Worm (Caenorhabditis elegans) whole organism, L3 larva: ENCODE measurements around the gene C33D9.10.
A peak's percentile ranks its signal among the peaks of the same experiment; 100 is the strongest.

ENCODE experiments used
- ZK546.5 ChIP-seq: sonication (generic microtip); optimal IDR thresholded peaks from 2 replicates; lab custom pipeline; 2017; ENCODE audit warnings: missing biosample characterization, missing genetic modification characterization
- aly-2 ChIP-seq: fragments of 150-350 bp; optimal IDR thresholded peaks from 2 replicates; lab custom pipeline; 2014; ENCODE audit warnings: missing biosample characterization, missing genetic modification characterization
- ama-1 ChIP-seq: fragments of 150-350 bp; optimal IDR thresholded peaks from 2 replicates; lab custom pipeline; 2018
- ceh-28 ChIP-seq: fragments of 150-350 bp; optimal IDR thresholded peaks from 2 replicates; lab custom pipeline; 2014; ENCODE audit warnings: missing biosample characterization, missing genetic modification reagents, missing genetic modification characterization
- ceh-82 ChIP-seq: fragments of 150-350 bp; optimal IDR thresholded peaks from 2 replicates; lab custom pipeline; 2014; ENCODE audit warnings: missing biosample characterization, missing genetic modification characterization
- daf-12 ChIP-seq: fragments of 150-350 bp; optimal IDR thresholded peaks from 2 replicates; lab custom pipeline; 2014; ENCODE audit warnings: missing biosample characterization, missing genetic modification reagents, missing genetic modification characterization
- egl-27 ChIP-seq: sonication (generic microtip); optimal IDR thresholded peaks from 4 replicates; lab custom pipeline; 2017; ENCODE audit warnings: missing biosample characterization, missing genetic modification reagents, missing genetic modification characterization
- egl-5 ChIP-seq: fragments of 150-350 bp; optimal IDR thresholded peaks from 2 replicates; lab custom pipeline; 2017; ENCODE audit warnings: missing biosample characterization, missing genetic modification reagents, missing genetic modification characterization, inconsistent platforms
- elt-1 ChIP-seq: fragments of 150-350 bp; optimal IDR thresholded peaks from 2 replicates; lab custom pipeline; 2014; ENCODE audit warnings: missing biosample characterization, missing genetic modification characterization
- elt-2 ChIP-seq: sonication (generic microtip); optimal IDR thresholded peaks from 2 replicates; lab custom pipeline; 2016; ENCODE audit warnings: missing genetic modification reagents, mild to moderate bottlenecking, missing genetic modification characterization, missing compliant biosample characterization
- elt-3 ChIP-seq, 3 experiments: fragments of 150-350 bp in 1 of 3; sonication (generic microtip) in 2 of 3; optimal IDR thresholded peaks; 2 replicates in 2 of 3; 4 replicates in 1 of 3; lab custom pipeline; 2014 to 2017; ENCODE audit warnings: missing biosample characterization in 3 of 3, missing genetic modification characterization in 3 of 3
- eor-1 ChIP-seq, 2 experiments: fragments of 150-350 bp; optimal IDR thresholded peaks; 2 replicates each; lab custom pipeline; 2014 to 2018; ENCODE audit warnings: missing biosample characterization in 2 of 2, missing genetic modification characterization in 2 of 2
- fkh-2 ChIP-seq: fragments of 150-350 bp; optimal IDR thresholded peaks from 2 replicates; lab custom pipeline; 2014; ENCODE audit warnings: missing biosample characterization, missing genetic modification reagents, missing genetic modification characterization
- hmg-11 ChIP-seq: sonication (generic microtip); optimal IDR thresholded peaks from 2 replicates; lab custom pipeline; 2016; ENCODE audit warnings: missing genetic modification characterization, missing compliant biosample characterization
- lsy-12 ChIP-seq: sonication (generic microtip); optimal IDR thresholded peaks from 2 replicates; lab custom pipeline; 2016; ENCODE audit warnings: mild to moderate bottlenecking, missing genetic modification characterization, missing compliant biosample characterization
- mdl-1 ChIP-seq: fragments of 150-350 bp; optimal IDR thresholded peaks from 2 replicates; lab custom pipeline; 2014; ENCODE audit warnings: missing biosample characterization, missing genetic modification characterization
- nfya-1 ChIP-seq: sonication (generic microtip); optimal IDR thresholded peaks from 2 replicates; lab custom pipeline; 2017; ENCODE audit warnings: missing genetic modification characterization, mild to moderate bottlenecking, missing compliant biosample characterization, antibody characterized with exemption, moderate library complexity; ENCODE audit not compliant: insufficient read depth
- nhr-11 ChIP-seq: fragments of 150-350 bp; optimal IDR thresholded peaks from 2 replicates; lab custom pipeline; 2014; ENCODE audit warnings: missing biosample characterization, missing genetic modification characterization
- nhr-12 ChIP-seq: fragments of 150-350 bp; optimal IDR thresholded peaks from 2 replicates; lab custom pipeline; 2014; ENCODE audit warnings: missing biosample characterization, missing genetic modification characterization
- nhr-23 ChIP-seq: fragments of 150-350 bp; optimal IDR thresholded peaks from 2 replicates; lab custom pipeline; 2014; ENCODE audit warnings: missing biosample characterization, missing genetic modification reagents, missing genetic modification characterization
- nhr-25 ChIP-seq: sonication (generic microtip); optimal IDR thresholded peaks from 2 replicates; lab custom pipeline; 2017; ENCODE audit warnings: missing biosample characterization, missing genetic modification characterization
- nhr-28 ChIP-seq: fragments of 150-350 bp; optimal IDR thresholded peaks from 2 replicates; lab custom pipeline; 2014; ENCODE audit warnings: missing biosample characterization, missing genetic modification characterization
- nhr-43 ChIP-seq: sonication (generic microtip); optimal IDR thresholded peaks from 2 replicates; lab custom pipeline; 2016; ENCODE audit warnings: mild to moderate bottlenecking, missing genetic modification characterization, missing compliant biosample characterization; ENCODE audit not compliant: poor library complexity, severe bottlenecking
- nhr-76 ChIP-seq: fragments of 150-350 bp; sonication (generic microtip); optimal IDR thresholded peaks from 5 replicates; lab custom pipeline; 2014; ENCODE audit warnings: missing biosample characterization, missing genetic modification characterization
- pha-4 ChIP-seq: fragments of 150-350 bp; optimal IDR thresholded peaks from 2 replicates; lab custom pipeline; 2014; ENCODE audit warnings: missing biosample characterization, missing genetic modification reagents, missing genetic modification characterization
- pqm-1 ChIP-seq: fragments of 150-350 bp; optimal IDR thresholded peaks from 2 replicates; lab custom pipeline; 2017; ENCODE audit warnings: missing biosample characterization, missing genetic modification characterization, inconsistent platforms
- skn-1 ChIP-seq: fragments of 150-350 bp; optimal IDR thresholded peaks from 2 replicates; lab custom pipeline; 2014; ENCODE audit warnings: missing biosample characterization, missing genetic modification characterization
- snpc-4 ChIP-seq: fragments of 150-350 bp; optimal IDR thresholded peaks from 2 replicates; lab custom pipeline; 2014; ENCODE audit warnings: missing biosample characterization, missing genetic modification characterization
- tbx-2 ChIP-seq: sonication (generic microtip); optimal IDR thresholded peaks from 2 replicates; lab custom pipeline; 2016; ENCODE audit warnings: mild to moderate bottlenecking, missing genetic modification characterization, missing compliant biosample characterization
- zag-1 ChIP-seq: fragments of 150-350 bp; optimal IDR thresholded peaks from 2 replicates; lab custom pipeline; 2014; ENCODE audit warnings: missing biosample characterization, missing genetic modification characterization
- ztf-11 ChIP-seq: fragments of 150-350 bp; optimal IDR thresholded peaks from 2 replicates; lab custom pipeline; 2014; ENCODE audit warnings: missing biosample characterization, missing genetic modification characterization
- ztf-4 ChIP-seq: fragments of 150-350 bp; optimal IDR thresholded peaks from 2 replicates; lab custom pipeline; 2014; ENCODE audit warnings: missing biosample characterization, missing genetic modification characterization

C33D9.10 gene

DNA sequence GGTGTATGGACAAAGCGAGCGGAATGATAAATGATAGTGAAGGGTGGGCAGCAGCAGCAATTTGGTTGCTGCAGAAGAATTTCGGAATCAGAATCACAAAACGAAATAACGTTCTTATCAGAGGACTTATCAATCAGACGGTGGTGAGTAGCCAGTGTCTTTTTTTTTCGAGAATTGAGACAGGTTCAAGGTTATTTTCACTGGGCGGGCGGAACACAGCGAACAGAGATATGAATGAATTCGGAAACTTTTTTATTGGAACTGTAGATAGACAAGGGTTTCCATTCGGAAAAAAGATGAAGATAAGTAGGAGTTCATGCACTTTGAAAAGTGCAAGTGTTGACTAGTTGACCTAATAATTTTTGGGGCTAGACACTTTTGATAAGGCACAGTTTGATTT lies 5.3 kb upstream of the C33D9.10 start (continued):
- TF ChIP-seq nhr-12 (tag; lab: Kevin White, UChicago) (no peak), ZK546.5 (tag; lab: Kevin White, UChicago) (no peak), hmg-11 (tag; lab: Kevin White, UChicago) (peak; percentile 8), egl-27 (peak; percentile 40), ztf-4 (tag; lab: Kevin White, UChicago) (no peak), ceh-28 (tag; lab: Kevin White, UChicago) (peak; percentile 3), nhr-25 (tag; lab: Kevin White, UChicago) (peak; percentile 77), pqm-1 (tag; lab: Kevin White, UChicago) (peak; percentile 24), ama-1 (lab: Kevin White, UChicago) (peak; percentile 69), elt-2 (tag; lab: Kevin White, UChicago) (peak; percentile 70), mdl-1 (no peak)

DNA sequence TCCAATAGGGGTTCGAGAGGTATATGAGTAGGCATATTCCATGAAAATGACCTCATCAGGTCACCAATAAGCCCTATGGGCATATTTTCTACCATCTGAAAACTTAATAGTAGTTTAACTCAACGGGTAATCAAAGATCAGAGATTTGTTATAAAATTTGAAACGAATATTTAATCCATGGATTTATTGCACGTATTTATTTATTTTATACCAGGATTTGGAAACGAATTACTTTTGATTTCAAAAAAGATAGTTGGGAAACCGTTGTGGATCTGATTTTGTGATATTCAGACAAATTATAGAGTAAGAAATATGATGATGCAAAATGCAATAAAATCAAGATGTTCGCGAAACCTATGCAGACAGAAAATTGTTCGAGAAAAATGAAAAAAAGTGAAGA lies 4.9 kb upstream of the C33D9.10 start, which contains the start of gene C33D9.3:
Gene C33D9.3 (minus strand): TSS at position 101 of the 400 bp plus-strand sequence.
- TF ChIP-seq fkh-2 (no peak), skn-1 (tag; lab: Kevin White, UChicago) (no peak), daf-12 (tag; lab: Kevin White, UChicago) (no peak), tbx-2 (tag; lab: Kevin White, UChicago) (no peak), aly-2 (no peak)

DNA sequence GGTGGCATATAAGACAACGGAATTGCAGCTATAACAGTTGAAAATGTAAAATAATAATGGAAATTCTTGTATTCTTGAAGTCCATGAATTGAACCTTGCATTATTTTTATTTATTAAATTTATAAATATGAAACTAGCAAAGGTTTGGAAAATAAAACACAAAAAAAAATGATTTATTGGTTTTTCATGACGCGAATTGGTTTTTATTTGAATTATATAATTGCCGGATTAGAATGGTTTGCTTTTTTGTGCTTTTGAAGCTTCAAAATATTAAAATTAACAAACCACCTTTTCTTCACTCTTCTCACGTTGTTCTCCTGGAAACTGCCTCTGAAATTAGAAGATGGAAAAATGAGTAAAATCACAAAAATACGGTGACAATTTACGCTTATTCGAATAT lies 2.2 kb upstream of the C33D9.10 start, which contains the start of gene sru-35:
Gene sru-35 (minus strand): TSS at position 101 of the 400 bp plus-strand sequence.
- TF ChIP-seq snpc-4 (tag; lab: Kevin White, UChicago) (no peak), nhr-12 (tag; lab: Kevin White, UChicago) (no peak), nhr-28 (tag; lab: Kevin White, UChicago) (no peak), lsy-12 (no peak), eor-1 (tag; optimal IDR thresholded peaks at IDR 0.05; lab: Kevin White, UChicago) (no peak), hmg-11 (tag; lab: Kevin White, UChicago) (no peak), zag-1 (tag; lab: Kevin White, UChicago) (no peak), nhr-43 (no peak), ceh-82 (tag; lab: Kevin White, UChicago) (no peak), nhr-76 (tag; lab: Kevin White, UChicago) (no peak), nhr-23 (tag; lab: Kevin White, UChicago) (no peak), ama-1 (lab: Kevin White, UChicago) (no peak), nfya-1 (tag; lab: Kevin White, UChicago) (no peak), pha-4 (tag; lab: Kevin White, UChicago) (no peak), ztf-4 (tag; lab: Kevin White, UChicago) (no peak), tbx-2 (tag; lab: Kevin White, UChicago) (no peak), nhr-11 (no peak), elt-1 (no peak), nhr-25 (tag; lab: Kevin White, UChicago) (no peak)

DNA sequence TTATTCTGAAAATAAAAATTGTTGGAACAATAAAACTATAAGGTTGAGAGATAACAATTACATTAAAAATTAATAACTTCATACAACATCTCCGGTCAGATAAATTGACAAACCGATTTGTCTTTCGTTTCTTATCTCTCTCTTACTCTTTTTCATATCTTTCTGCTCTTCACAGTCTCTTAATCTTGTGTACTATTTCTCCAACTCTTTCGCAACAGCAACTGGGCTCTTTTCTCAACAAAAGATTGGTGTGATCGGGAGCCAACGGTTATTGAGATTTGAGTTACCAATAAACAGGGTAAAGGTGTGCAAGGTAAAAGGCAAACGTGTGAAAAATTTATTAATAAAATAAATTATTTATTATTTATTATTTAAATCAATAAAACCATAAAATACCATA lies 1.3 kb downstream of the C33D9.10 start, which contains the start of gene C33D9.8:
Gene C33D9.8 (minus strand): TSS at position 99 of the 400 bp plus-strand sequence.
- TF ChIP-seq ztf-11 (tag; lab: Kevin White, UChicago) (no peak), pha-4 (tag; lab: Kevin White, UChicago) (peak; percentile 30), nfya-1 (tag; lab: Kevin White, UChicago) (peak; percentile 7), nhr-12 (tag; lab: Kevin White, UChicago) (no peak), nhr-25 (tag; lab: Kevin White, UChicago) (no peak), egl-5 (tag; lab: Kevin White, UChicago) (no peak), ceh-28 (tag; lab: Kevin White, UChicago) (no peak), elt-3 (tag; optimal IDR thresholded peaks at IDR 0.05; lab: Kevin White, UChicago) (no peak)

DNA sequence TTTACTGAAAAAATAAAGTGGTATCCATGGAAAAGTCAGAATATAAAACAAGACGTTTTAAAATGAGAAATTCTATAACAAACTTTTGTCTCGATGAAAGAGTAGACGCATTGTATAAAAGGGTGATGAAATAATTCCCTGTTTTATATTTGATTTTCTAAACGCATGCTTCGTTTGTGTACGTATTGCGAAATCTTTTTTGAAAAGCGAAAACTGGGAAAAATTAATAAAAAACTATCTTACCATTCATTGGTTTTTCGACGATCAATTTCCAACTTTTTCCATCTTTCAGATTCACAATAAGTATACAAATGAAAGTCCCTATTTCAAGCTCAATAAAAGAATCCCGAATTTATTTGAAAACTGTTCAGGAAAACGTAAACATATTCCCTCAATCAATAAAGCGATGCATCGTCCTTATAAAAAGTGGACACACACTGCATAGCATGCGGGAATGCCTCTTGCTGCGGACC lies 3.1 kb downstream of the C33D9.10 start, which contains the start of gene C33D9.13:
Gene C33D9.13 (minus strand): TSS at position 423 of the 473 bp plus-strand sequence.
- peak; percentile 21 for TF ChIP-seq pha-4 (tag; lab: Kevin White, UChicago)
- no peak for TF ChIP-seq ztf-11 (tag; lab: Kevin White, UChicago)
- TF ChIP-seq ceh-28 (tag; lab: Kevin White, UChicago), result peak; percentile 1
- TF ChIP-seq, all 47 proteins: peak for 2
